Worm (Caenorhabditis elegans): Measurements from ENCODE around the gene C24A3.9.

- TF ChIP-seq aly-1 (tag; optimal IDR thresholded peaks at IDR 0.05) (no peak), sea-1 (GFP tag; conservative IDR thresholded peaks at IDR 0.05) (no peak), hnd-1 (tag; optimal IDR thresholded peaks at IDR 0.05) (no peak), tbx-37 (GFP tag; conservative IDR thresholded peaks at IDR 0.05) (no peak), hmg-4 (GFP tag; optimal IDR thresholded peaks at IDR 0.05) (no peak), hmbx-1 (tag; optimal IDR thresholded peaks at IDR 0.05) (no peak), ama-1 (optimal IDR thresholded peaks at IDR 0.05) (no peak), tra-4 (tag; optimal IDR thresholded peaks at IDR 0.05) (no peak), ceh-36 (tag; optimal IDR thresholded peaks at IDR 0.05) (no peak), F13C5.2 (tag; optimal IDR thresholded peaks at IDR 0.05) (no peak), tbx-11 (GFP tag; IDR thresholded peaks at IDR 0.05) (no peak), B0310.2 (tag; optimal IDR thresholded peaks at IDR 0.05) (no peak), flt-1 (GFP tag; IDR thresholded peaks at IDR 0.05) (no peak)
Measured at ce11 chrX:8980676-8981075, 29.6 kb downstream of the C24A3.9 start, which contains the start of gene nmur-1.

Data from whole organism, early embryonic.